Worm (Caenorhabditis elegans) whole organism, L1 larva: ENCODE measurements around the gene sqv-1.

Source experiments
- lin-35 ChIP-seq, 2 experiments: fragments of 150-350 bp; optimal IDR thresholded peaks; 2 replicates each; lab custom pipeline; 2014; ENCODE audit warnings: missing biosample characterization in 2 of 2, missing genetic modification characterization in 2 of 2, missing genetic modification reagents in 2 of 2
- nhr-77 ChIP-seq: fragments of 150-350 bp; optimal IDR thresholded peaks from 2 replicates; lab custom pipeline; 2014; ENCODE audit warnings: missing biosample characterization, missing genetic modification characterization

ce11 chrIV:8333034-8333433 lies 27.9 kb upstream of the sqv-1 start:
- TF ChIP-seq nhr-77 = no peak
- TF ChIP-seq lin-35 (GFP tag; optimal IDR thresholded peaks at IDR 0.05; lab: Kevin White, UChicago) = no peak
